Worm (Caenorhabditis elegans) whole organism, mixed stage, embryonic: ENCODE data around the gene vang-1.
A peak's percentile ranks its signal among the peaks of the same experiment; 100 is the strongest.

Experiments used
- bed-3 ChIP-seq: fragments of 200-800 bp; sonication (Bioruptor generic); optimal IDR thresholded peaks from 3 replicates; lab custom pipeline; 2018; ENCODE audit warnings: mild to moderate bottlenecking, missing genetic modification characterization, moderate library complexity, missing compliant biosample characterization
- blmp-1 ChIP-seq: fragments of 150-350 bp; optimal IDR thresholded peaks from 2 replicates; lab custom pipeline; 2014; ENCODE audit warnings: missing biosample characterization, missing genetic modification characterization
- ceh-39 ChIP-seq: fragments of 150-350 bp; optimal IDR thresholded peaks from 2 replicates; lab custom pipeline; 2014; ENCODE audit warnings: missing biosample characterization, missing genetic modification characterization
- ceh-83 ChIP-seq: fragments of 200-800 bp; sonication (Bioruptor generic); optimal IDR thresholded peaks from 2 replicates; lab custom pipeline; 2018; ENCODE audit warnings: mild to moderate bottlenecking, missing genetic modification characterization, missing compliant biosample characterization
- ces-1 ChIP-seq: fragments of 150-350 bp; optimal IDR thresholded peaks from 2 replicates; lab custom pipeline; 2014; ENCODE audit warnings: missing biosample characterization, missing genetic modification reagents, missing genetic modification characterization
- cnd-1 ChIP-seq: fragments of 200-800 bp; sonication (Bioruptor generic); optimal IDR thresholded peaks from 2 replicates; lab custom pipeline; 2018; ENCODE audit warnings: mild to moderate bottlenecking, missing genetic modification characterization, missing compliant biosample characterization
- drap-1 ChIP-seq: fragments of 200-800 bp; sonication (Bioruptor generic); optimal IDR thresholded peaks from 3 replicates; lab custom pipeline; 2018; ENCODE audit warnings: mild to moderate bottlenecking, missing genetic modification characterization, missing compliant biosample characterization
- elt-1 ChIP-seq: sonication (generic microtip); optimal IDR thresholded peaks from 2 replicates; lab custom pipeline; 2017; ENCODE audit warnings: missing genetic modification characterization, mild to moderate bottlenecking, missing compliant biosample characterization, antibody characterized with exemption, moderate library complexity, borderline replicate concordance; ENCODE audit not compliant: insufficient read depth
- elt-3 ChIP-seq: fragments of 150-350 bp; optimal IDR thresholded peaks from 2 replicates; lab custom pipeline; 2014; ENCODE audit warnings: missing biosample characterization, missing genetic modification characterization
- flh-1 ChIP-seq: fragments of 200-800 bp; sonication (Bioruptor generic); optimal IDR thresholded peaks from 2 replicates; lab custom pipeline; 2018; ENCODE audit warnings: mild to moderate bottlenecking, missing genetic modification characterization, moderate library complexity, missing compliant biosample characterization
- ham-2 ChIP-seq: fragments of 200-800 bp; sonication (Bioruptor generic); optimal IDR thresholded peaks from 2 replicates; lab custom pipeline; 2018; ENCODE audit warnings: mild to moderate bottlenecking, missing genetic modification characterization, missing compliant biosample characterization
- hlh-1 ChIP-seq: fragments of 150-350 bp; optimal IDR thresholded peaks from 2 replicates; lab custom pipeline; 2014; ENCODE audit warnings: missing biosample characterization, missing genetic modification reagents, missing genetic modification characterization
- lin-13 ChIP-seq: fragments of 150-350 bp; optimal IDR thresholded peaks from 2 replicates; lab custom pipeline; 2014; ENCODE audit warnings: missing biosample characterization, missing genetic modification characterization
- lin-32 ChIP-seq: fragments of 200-800 bp; sonication (Bioruptor generic); optimal IDR thresholded peaks from 2 replicates; lab custom pipeline; 2018; ENCODE audit warnings: mild to moderate bottlenecking, missing genetic modification characterization, missing compliant biosample characterization
- mab-5 ChIP-seq: fragments of 150-350 bp; optimal IDR thresholded peaks from 2 replicates; lab custom pipeline; 2014; ENCODE audit warnings: missing biosample characterization, missing genetic modification characterization
- mep-1 ChIP-seq: fragments of 150-350 bp; optimal IDR thresholded peaks from 2 replicates; lab custom pipeline; 2017; ENCODE audit warnings: missing biosample characterization, missing genetic modification reagents, missing genetic modification characterization, inconsistent platforms
- nhr-12 ChIP-seq: fragments of 150-350 bp; optimal IDR thresholded peaks from 2 replicates; lab custom pipeline; 2014; ENCODE audit warnings: missing biosample characterization, missing genetic modification characterization
- nhr-2 ChIP-seq: fragments of 150-350 bp; optimal IDR thresholded peaks from 2 replicates; lab custom pipeline; 2014; ENCODE audit warnings: missing biosample characterization, missing genetic modification characterization
- nhr-237 ChIP-seq: fragments of 150-350 bp; optimal IDR thresholded peaks from 2 replicates; lab custom pipeline; 2014; ENCODE audit warnings: missing biosample characterization, missing genetic modification characterization
- nhr-28 ChIP-seq: fragments of 150-350 bp; optimal IDR thresholded peaks from 2 replicates; lab custom pipeline; 2014; ENCODE audit warnings: missing biosample characterization, missing genetic modification characterization
- pha-4 ChIP-seq: fragments of 150-350 bp; optimal IDR thresholded peaks from 2 replicates; lab custom pipeline; 2018; ENCODE audit warnings: missing biosample characterization, missing genetic modification reagents, missing genetic modification characterization
- sem-2 ChIP-seq: fragments of 200-800 bp; sonication (Bioruptor generic); optimal IDR thresholded peaks from 2 replicates; lab custom pipeline; 2018; ENCODE audit warnings: mild to moderate bottlenecking, missing genetic modification characterization, missing compliant biosample characterization
- sptf-1 ChIP-seq: sonication (generic microtip); optimal IDR thresholded peaks from 2 replicates; lab custom pipeline; 2017; ENCODE audit warnings: mild to moderate bottlenecking, missing genetic modification characterization, moderate library complexity, missing compliant biosample characterization
- tbx-8 ChIP-seq: fragments of 200-800 bp; sonication (Bioruptor generic); optimal IDR thresholded peaks from 2 replicates; lab custom pipeline; 2018; ENCODE audit warnings: mild to moderate bottlenecking, missing genetic modification characterization, moderate library complexity, missing compliant biosample characterization
- unc-120 ChIP-seq: sonication (generic microtip); optimal IDR thresholded peaks from 2 replicates; lab custom pipeline; 2017; ENCODE audit warnings: missing genetic modification characterization, missing compliant biosample characterization; ENCODE audit not compliant: poor library complexity, severe bottlenecking
- unc-62 ChIP-seq: fragments of 150-350 bp; optimal IDR thresholded peaks from 2 replicates; lab custom pipeline; 2014; ENCODE audit warnings: missing biosample characterization, missing genetic modification reagents, missing genetic modification characterization
- zip-8 ChIP-seq: fragments of 150-350 bp; optimal IDR thresholded peaks from 2 replicates; lab custom pipeline; 2014; ENCODE audit warnings: missing biosample characterization, missing genetic modification characterization
- ztf-11 ChIP-seq: fragments of 150-350 bp; optimal IDR thresholded peaks from 2 replicates; lab custom pipeline; 2014; ENCODE audit warnings: missing biosample characterization, missing genetic modification characterization

vang-1 gene

ce11 chrX:2923888-2924287 is 38.2 kb downstream of the vang-1 start, which contains the start of gene hst-3.2:
hst-3.2 (minus strand) TSS chrX:2923988.
- TF ChIP-seq lin-32 (GFP tag; lab: Kevin White, UChicago) (no peak), nhr-28 (tag; lab: Kevin White, UChicago) (no peak), ham-2 (GFP tag; lab: Kevin White, UChicago) (no peak), ceh-83 (GFP tag; lab: Kevin White, UChicago) (no peak), elt-3 (tag; lab: Kevin White, UChicago) (no peak), pha-4 (tag; lab: Kevin White, UChicago) (no peak), nhr-237 (tag; lab: Kevin White, UChicago) (no peak), cnd-1 (tag; lab: Kevin White, UChicago) (no peak), ztf-11 (no peak), tbx-8 (no peak), mep-1 (tag; lab: Kevin White, UChicago) (no peak), nhr-12 (no peak), nhr-2 (no peak), mab-5 (tag; lab: Kevin White, UChicago) (no peak), blmp-1 (no peak), sptf-1 (tag; lab: Kevin White, UChicago) (no peak), zip-8 (tag; lab: Kevin White, UChicago) (no peak), unc-120 (no peak)

ce11 chrX:2924438-2924837 is 38.8 kb downstream of the vang-1 start:
- TF ChIP-seq ham-2 (GFP tag; lab: Kevin White, UChicago) (no peak), ztf-11 (no peak), ces-1 (GFP tag; lab: Kevin White, UChicago) (peak; percentile 91), cnd-1 (tag; lab: Kevin White, UChicago) (no peak)

ce11 chrX:2925950-2926349 is 40.3 kb downstream of the vang-1 start:
- no peak for TF ChIP-seq nhr-12
- peak; percentile 90 for TF ChIP-seq ces-1 (GFP tag; lab: Kevin White, UChicago)
- TF ChIP-seq, all 35 proteins: peak for 1

- TF ChIP-seq ces-1 (GFP tag; lab: Kevin White, UChicago): peak; percentile 68
- no peak for TF ChIP-seq ceh-83 (GFP tag; lab: Kevin White, UChicago)
These were observed 41.9 kb downstream of the vang-1 start for ce11 chrX:2927576-2927975.

- TF ChIP-seq bed-3: no peak
- TF ChIP-seq blmp-1: no peak
- TF ChIP-seq nhr-12: no peak
- peak; percentile 51 for TF ChIP-seq elt-1 (tag; lab: Kevin White, UChicago)
- no peak for TF ChIP-seq nhr-237 (tag; lab: Kevin White, UChicago)
- TF ChIP-seq unc-62 (GFP tag; lab: Kevin White, UChicago): peak; percentile 50
- TF ChIP-seq flh-1 (GFP tag; lab: Kevin White, UChicago): no peak
These were observed 42.4 kb downstream of the vang-1 start for ce11 chrX:2928089-2928488.

- TF ChIP-seq zip-8 (tag; lab: Kevin White, UChicago): no peak
- no peak for TF ChIP-seq lin-13 (tag; lab: Kevin White, UChicago)
- no peak for TF ChIP-seq nhr-2
- TF ChIP-seq ham-2 (GFP tag; lab: Kevin White, UChicago): no peak
- no peak for TF ChIP-seq cnd-1 (tag; lab: Kevin White, UChicago)
- no peak for TF ChIP-seq pha-4 (tag; lab: Kevin White, UChicago)
- TF ChIP-seq, all 35 proteins: peak for 0
These were observed 46.2 kb downstream of the vang-1 start for ce11 chrX:2931852-2932251.

- TF ChIP-seq zip-8 (tag; lab: Kevin White, UChicago): no peak
- no peak for TF ChIP-seq ceh-83 (GFP tag; lab: Kevin White, UChicago)
- no peak for TF ChIP-seq ceh-39 (tag; lab: Kevin White, UChicago)
- no peak for TF ChIP-seq ces-1 (GFP tag; lab: Kevin White, UChicago)
These were observed 47.4 kb downstream of the vang-1 start, which contains the start of gene fard-1 for ce11 chrX:2933061-2933460. fard-1 (plus strand) TSS chrX:2933361.

- TF ChIP-seq ceh-39 (tag; lab: Kevin White, UChicago) (no peak), sem-2 (GFP tag; lab: Kevin White, UChicago) (no peak), mep-1 (tag; lab: Kevin White, UChicago) (no peak), pha-4 (tag; lab: Kevin White, UChicago) (no peak), lin-32 (GFP tag; lab: Kevin White, UChicago) (no peak), blmp-1 (no peak), ztf-11 (no peak), flh-1 (GFP tag; lab: Kevin White, UChicago) (no peak), sptf-1 (tag; lab: Kevin White, UChicago) (no peak), tbx-8 (no peak), drap-1 (no peak), ces-1 (GFP tag; lab: Kevin White, UChicago) (peak; percentile 51), zip-8 (tag; lab: Kevin White, UChicago) (no peak), hlh-1 (peak; percentile 21), bed-3 (no peak), unc-62 (GFP tag; lab: Kevin White, UChicago) (peak; percentile 37), nhr-237 (tag; lab: Kevin White, UChicago) (no peak)
These were observed 53.4 kb downstream of the vang-1 start for ce11 chrX:2939085-2939484.
